Worm (Caenorhabditis elegans) whole organism, L2 larva: ENCODE measurements around the gene hrg-2.

Experiments
- C34F6.9 ChIP-seq: fragments of 150-350 bp; optimal IDR thresholded peaks from 2 replicates; lab custom pipeline; 2014; ENCODE audit warnings: missing biosample characterization, missing genetic modification characterization
- F13H6.1 ChIP-seq: sonication (generic microtip); optimal IDR thresholded peaks from 2 replicates; lab custom pipeline; 2016; ENCODE audit warnings: missing genetic modification characterization, missing compliant biosample characterization
- R02D3.7 ChIP-seq: fragments of 150-350 bp; optimal IDR thresholded peaks from 2 replicates; lab custom pipeline; 2014; ENCODE audit warnings: missing biosample characterization, missing genetic modification characterization
- Y55F3AM.14 ChIP-seq: fragments of 200-800 bp; sonication (Bioruptor generic); optimal IDR thresholded peaks from 2 replicates; lab custom pipeline; 2018; ENCODE audit warnings: mild to moderate bottlenecking, missing genetic modification characterization, missing compliant biosample characterization
- alr-1 ChIP-seq: fragments of 150-350 bp; optimal IDR thresholded peaks from 2 replicates; lab custom pipeline; 2014; ENCODE audit warnings: missing biosample characterization, missing genetic modification characterization
- aly-2 ChIP-seq: fragments of 150-350 bp; optimal IDR thresholded peaks from 2 replicates; lab custom pipeline; 2014; ENCODE audit warnings: missing biosample characterization, missing genetic modification characterization
- blmp-1 ChIP-seq: sonication (generic microtip); optimal IDR thresholded peaks from 2 replicates; lab custom pipeline; 2017; ENCODE audit warnings: missing genetic modification characterization, mild to moderate bottlenecking, missing compliant biosample characterization, antibody characterized with exemption, moderate library complexity; ENCODE audit not compliant: insufficient read depth
- ceh-82 ChIP-seq: fragments of 150-350 bp; optimal IDR thresholded peaks from 2 replicates; lab custom pipeline; 2014; ENCODE audit warnings: missing biosample characterization, missing genetic modification characterization
- crh-2 ChIP-seq: sonication (generic microtip); optimal IDR thresholded peaks from 2 replicates; lab custom pipeline; 2017; ENCODE audit warnings: missing biosample characterization, missing genetic modification characterization
- egl-27 ChIP-seq: sonication (generic microtip); optimal IDR thresholded peaks from 3 replicates; lab custom pipeline; 2017; ENCODE audit warnings: missing biosample characterization, missing genetic modification reagents, missing genetic modification characterization
- elt-1 ChIP-seq: fragments of 150-350 bp; optimal IDR thresholded peaks from 2 replicates; lab custom pipeline; 2014; ENCODE audit warnings: missing biosample characterization, missing genetic modification characterization
- elt-3 ChIP-seq: sonication (generic microtip); optimal IDR thresholded peaks from 2 replicates; lab custom pipeline; 2017; ENCODE audit warnings: missing biosample characterization, missing genetic modification characterization
- fos-1 ChIP-seq: fragments of 150-350 bp; optimal IDR thresholded peaks from 2 replicates; lab custom pipeline; 2014; ENCODE audit warnings: missing biosample characterization, missing genetic modification characterization
- gmeb-1 ChIP-seq: fragments of 150-350 bp; optimal IDR thresholded peaks from 2 replicates; lab custom pipeline; 2014; ENCODE audit warnings: missing biosample characterization, missing genetic modification characterization
- lin-11 ChIP-seq: fragments of 150-350 bp; sonication (generic microtip); optimal IDR thresholded peaks from 2 replicates; lab custom pipeline; 2014; ENCODE audit warnings: missing biosample characterization, missing genetic modification characterization, inconsistent platforms, mixed read lengths
- lin-13 ChIP-seq: fragments of 150-350 bp; optimal IDR thresholded peaks from 2 replicates; lab custom pipeline; 2014; ENCODE audit warnings: missing biosample characterization, missing genetic modification reagents, missing genetic modification characterization
- lsy-2 ChIP-seq, 2 experiments: fragments of 150-350 bp in 1 of 2; sonication (generic microtip) in 1 of 2; optimal IDR thresholded peaks; 2 replicates each; lab custom pipeline; 2014 to 2017; ENCODE audit warnings: missing biosample characterization in 2 of 2, missing genetic modification characterization in 2 of 2
- mab-5 ChIP-seq: fragments of 150-350 bp; optimal IDR thresholded peaks from 2 replicates; lab custom pipeline; 2014; ENCODE audit warnings: missing biosample characterization, missing genetic modification characterization
- mbf-1 ChIP-seq: sonication (generic microtip); optimal IDR thresholded peaks from 2 replicates; lab custom pipeline; 2017; ENCODE audit warnings: missing biosample characterization, missing genetic modification characterization
- mdl-1 ChIP-seq, 2 experiments: fragments of 150-350 bp in 1 of 2; sonication (generic microtip) in 1 of 2; optimal IDR thresholded peaks; 2 replicates each; lab custom pipeline; 2017; ENCODE audit warnings: missing biosample characterization in 2 of 2, missing genetic modification characterization in 2 of 2
- nhr-10 ChIP-seq: sonication (generic microtip); optimal IDR thresholded peaks from 2 replicates; lab custom pipeline; 2017; ENCODE audit warnings: missing biosample characterization, missing genetic modification characterization
- nhr-11 ChIP-seq: fragments of 150-350 bp; optimal IDR thresholded peaks from 2 replicates; lab custom pipeline; 2014; ENCODE audit warnings: missing biosample characterization, missing genetic modification characterization
- nhr-12 ChIP-seq: fragments of 150-350 bp; optimal IDR thresholded peaks from 2 replicates; lab custom pipeline; 2014; ENCODE audit warnings: missing biosample characterization, missing genetic modification characterization
- nhr-129 ChIP-seq: fragments of 150-350 bp; optimal IDR thresholded peaks from 2 replicates; lab custom pipeline; 2014; ENCODE audit warnings: missing biosample characterization, missing genetic modification characterization
- nhr-23 ChIP-seq: fragments of 150-350 bp; optimal IDR thresholded peaks from 2 replicates; lab custom pipeline; 2014; ENCODE audit warnings: missing biosample characterization, missing genetic modification reagents, missing genetic modification characterization
- nhr-25 ChIP-seq: fragments of 150-350 bp; sonication (generic microtip); optimal IDR thresholded peaks from 3 replicates; lab custom pipeline; 2014; ENCODE audit warnings: missing biosample characterization, missing genetic modification characterization
- nhr-6 ChIP-seq: fragments of 150-350 bp; optimal IDR thresholded peaks from 2 replicates; lab custom pipeline; 2014; ENCODE audit warnings: missing biosample characterization, missing genetic modification characterization
- peb-1 ChIP-seq: fragments of 150-350 bp; optimal IDR thresholded peaks from 2 replicates; lab custom pipeline; 2014; ENCODE audit warnings: missing biosample characterization, missing genetic modification characterization
- skn-1 ChIP-seq: sonication (generic microtip); optimal IDR thresholded peaks from 2 replicates; lab custom pipeline; 2017; ENCODE audit warnings: missing biosample characterization, missing genetic modification characterization
- sma-9 ChIP-seq, 2 experiments: fragments of 150-350 bp in 1 of 2; sonication (generic microtip) in 1 of 2; optimal IDR thresholded peaks; 2 replicates each; lab custom pipeline; 2014 to 2016; ENCODE audit warnings: missing genetic modification characterization in 2 of 2, mild to moderate bottlenecking in 1 of 2, missing biosample characterization in 1 of 2, missing compliant biosample characterization in 1 of 2, missing genetic modification reagents in 1 of 2, moderate library complexity in 1 of 2
- snpc-4 ChIP-seq: fragments of 150-350 bp; optimal IDR thresholded peaks from 2 replicates; lab custom pipeline; 2014; ENCODE audit warnings: missing biosample characterization, missing genetic modification characterization
- unc-39 ChIP-seq: fragments of 150-350 bp; optimal IDR thresholded peaks from 2 replicates; lab custom pipeline; 2014; ENCODE audit warnings: missing biosample characterization, missing genetic modification characterization
- unc-55 ChIP-seq: fragments of 150-350 bp; sonication (generic microtip); optimal IDR thresholded peaks from 3 replicates; lab custom pipeline; 2014; ENCODE audit warnings: missing biosample characterization, missing genetic modification reagents, missing genetic modification characterization
- unc-62 ChIP-seq: fragments of 150-350 bp; optimal IDR thresholded peaks from 2 replicates; lab custom pipeline; 2014; ENCODE audit warnings: missing biosample characterization, missing genetic modification reagents, missing genetic modification characterization
- zag-1 ChIP-seq: fragments of 150-350 bp; optimal IDR thresholded peaks from 2 replicates; lab custom pipeline; 2014; ENCODE audit warnings: missing biosample characterization, missing genetic modification characterization
- ztf-1 ChIP-seq: fragments of 200-800 bp; sonication (Bioruptor generic); conservative IDR thresholded peaks from 2 replicates; pipeline ENCODE4 v1.3.6; 2022; ENCODE audit warnings: missing genetic modification characterization, missing compliant biosample characterization

Gene hrg-2

ce11 chrV:12415656-12416055 lies 5.3 kb upstream of the hrg-2 start, which contains the start of gene cdr-2:
cdr-2 (minus strand) TSS chrV:12415709.
- peak; percentile 81 for TF ChIP-seq fos-1
- no peak for TF ChIP-seq nhr-10
- no peak for TF ChIP-seq mbf-1 (tag; lab: Kevin White, UChicago)
- TF ChIP-seq sma-9 (GFP tag; optimal IDR thresholded peaks at IDR 0.05; lab: Kevin White, UChicago) = peak; percentile 63
- no peak for TF ChIP-seq sma-9 (tag; optimal IDR thresholded peaks at IDR 0.05; lab: Kevin White, UChicago)

- TF ChIP-seq fos-1 (peak; percentile 59), nhr-10 (no peak), skn-1 (peak; percentile 81), snpc-4 (tag; lab: Kevin White, UChicago) (no peak), lin-13 (no peak), nhr-11 (tag; lab: Kevin White, UChicago) (no peak), zag-1 (tag; lab: Kevin White, UChicago) (no peak), mdl-1 (tag; optimal IDR thresholded peaks at IDR 0.05; lab: Kevin White, UChicago) (no peak), elt-3 (tag; lab: Kevin White, UChicago) (no peak)
These were observed 4.0 kb upstream of the hrg-2 start for ce11 chrV:12414362-12414761.

ce11 chrV:12413651-12414114 lies 3.4 kb upstream of the hrg-2 start, which contains the start of gene cdr-6:
cdr-6 (minus strand) TSS chrV:12413701.
- TF ChIP-seq F13H6.1 (tag; lab: Kevin White, UChicago) (peak; percentile 18), fos-1 (peak; percentile 30), C34F6.9 (tag; lab: Kevin White, UChicago) (peak; percentile 32), lin-13 (no peak), lsy-2 (tag; optimal IDR thresholded peaks at IDR 0.05; lab: Kevin White, UChicago) (peak in 1 of 2 experiments; percentile 3), sma-9 (GFP tag; optimal IDR thresholded peaks at IDR 0.05; lab: Kevin White, UChicago) (peak; percentile 65), sma-9 (tag; optimal IDR thresholded peaks at IDR 0.05; lab: Kevin White, UChicago) (no peak), Y55F3AM.14 (GFP tag; lab: Kevin White, UChicago) (no peak), elt-1 (no peak), unc-62 (no peak)

ce11 chrV:12412321-12412720 lies 2.0 kb upstream of the hrg-2 start:
- no peak for TF ChIP-seq mdl-1 (tag; optimal IDR thresholded peaks at IDR 0.05; lab: Kevin White, UChicago)
- no peak for TF ChIP-seq fos-1
- no peak for TF ChIP-seq mab-5 (tag; lab: Kevin White, UChicago)
- no peak for TF ChIP-seq unc-39 (tag; lab: Kevin White, UChicago)
- TF ChIP-seq alr-1 (tag; lab: Kevin White, UChicago) = no peak
- TF ChIP-seq nhr-11 (tag; lab: Kevin White, UChicago) = no peak
- TF ChIP-seq egl-27 (tag; lab: Kevin White, UChicago) = no peak
- TF ChIP-seq nhr-6 (tag; lab: Kevin White, UChicago) = no peak
- no peak for TF ChIP-seq ztf-1
- no peak for TF ChIP-seq ceh-82 (tag; lab: Kevin White, UChicago)
- TF ChIP-seq nhr-25 (tag; lab: Kevin White, UChicago) = no peak
- no peak for TF ChIP-seq peb-1 (tag; lab: Kevin White, UChicago)
- TF ChIP-seq skn-1 = no peak
- TF ChIP-seq nhr-12 = no peak
- TF ChIP-seq R02D3.7 (tag; lab: Kevin White, UChicago) = no peak
- no peak for TF ChIP-seq nhr-23
- TF ChIP-seq crh-2 (tag; lab: Kevin White, UChicago) = no peak
- TF ChIP-seq, all 48 proteins: peak for 0

- no peak for TF ChIP-seq mab-5 (tag; lab: Kevin White, UChicago)
- no peak for TF ChIP-seq ztf-1
- TF ChIP-seq blmp-1 = peak; percentile 13
- peak; percentile 12 for TF ChIP-seq nhr-25 (tag; lab: Kevin White, UChicago)
- TF ChIP-seq lin-13 = no peak
- peak; percentile 42 for TF ChIP-seq sma-9 (GFP tag; optimal IDR thresholded peaks at IDR 0.05; lab: Kevin White, UChicago)
- TF ChIP-seq sma-9 (tag; optimal IDR thresholded peaks at IDR 0.05; lab: Kevin White, UChicago) = no peak
- TF ChIP-seq, all 48 proteins: peak for 3
These were observed 1.6 kb upstream of the hrg-2 start, which contains the start of gene cdr-7 for ce11 chrV:12411909-12412308. cdr-7 (minus strand) TSS chrV:12412113.

- TF ChIP-seq nhr-129 (tag; lab: Kevin White, UChicago) (peak; percentile 83), sma-9 (GFP tag; optimal IDR thresholded peaks at IDR 0.05; lab: Kevin White, UChicago) (peak; percentile 51), sma-9 (tag; optimal IDR thresholded peaks at IDR 0.05; lab: Kevin White, UChicago) (no peak), fos-1 (peak; percentile 44), C34F6.9 (tag; lab: Kevin White, UChicago) (peak; percentile 37), lin-11 (tag; lab: Kevin White, UChicago) (no peak), lsy-2 (tag; optimal IDR thresholded peaks at IDR 0.05; lab: Kevin White, UChicago) (peak in 1 of 2 experiments; percentile 48), aly-2 (no peak), blmp-1 (no peak), R02D3.7 (tag; lab: Kevin White, UChicago) (no peak), ztf-1 (no peak), gmeb-1 (tag; lab: Kevin White, UChicago) (peak; percentile 7), unc-55 (peak; percentile 53)
These were observed 1.3 kb downstream of the hrg-2 start for ce11 chrV:12408996-12409395.
